Fruit fly (Drosophila melanogaster) whole organism, adult: Measurements from ENCODE around the gene CG13068.

Experiments
- CG12768 ChIP-seq: fragments of 200-800 bp; sonication (Bioruptor generic); optimal IDR thresholded peaks from 2 replicates; lab custom pipeline; 2017; ENCODE audit warnings: missing biosample characterization, missing genetic modification characterization, mild to moderate bottlenecking, moderate library complexity, missing genetic modification reagents
- CG14711 ChIP-seq: fragments of 200-800 bp; sonication (Bioruptor generic); optimal IDR thresholded peaks from 2 replicates; lab custom pipeline; 2018; ENCODE audit warnings: missing biosample characterization, mild to moderate bottlenecking, missing genetic modification characterization, moderate library complexity
- CG5204 ChIP-seq: fragments of 200-800 bp; sonication (Bioruptor generic); optimal IDR thresholded peaks from 2 replicates; lab custom pipeline; 2016; ENCODE audit warnings: missing biosample characterization, missing genetic modification characterization
- CG7045 ChIP-seq: fragments of 200-800 bp; sonication (Bioruptor generic); optimal IDR thresholded peaks from 2 replicates; lab custom pipeline; 2017; ENCODE audit warnings: missing biosample characterization, mild to moderate bottlenecking, missing genetic modification characterization
- CG7101 ChIP-seq: fragments of 200-800 bp; sonication (Bioruptor generic); optimal IDR thresholded peaks from 2 replicates; lab custom pipeline; 2018; ENCODE audit warnings: missing biosample characterization, mild to moderate bottlenecking, missing genetic modification characterization, moderate library complexity
- Crg-1 ChIP-seq: fragments of 200-800 bp; sonication (Bioruptor generic); optimal IDR thresholded peaks from 2 replicates; lab custom pipeline; 2016; ENCODE audit warnings: missing biosample characterization, missing genetic modification characterization
- Mnt ChIP-seq: fragments of 200-800 bp; sonication (Bioruptor generic); optimal IDR thresholded peaks from 2 replicates; lab custom pipeline; 2016; ENCODE audit warnings: missing biosample characterization, mild to moderate bottlenecking, missing genetic modification characterization
- cic ChIP-seq: fragments of 200-800 bp; sonication (Bioruptor generic); optimal IDR thresholded peaks from 2 replicates; lab custom pipeline; 2017; ENCODE audit warnings: missing biosample characterization, mild to moderate bottlenecking, missing genetic modification characterization, moderate library complexity

DNA sequence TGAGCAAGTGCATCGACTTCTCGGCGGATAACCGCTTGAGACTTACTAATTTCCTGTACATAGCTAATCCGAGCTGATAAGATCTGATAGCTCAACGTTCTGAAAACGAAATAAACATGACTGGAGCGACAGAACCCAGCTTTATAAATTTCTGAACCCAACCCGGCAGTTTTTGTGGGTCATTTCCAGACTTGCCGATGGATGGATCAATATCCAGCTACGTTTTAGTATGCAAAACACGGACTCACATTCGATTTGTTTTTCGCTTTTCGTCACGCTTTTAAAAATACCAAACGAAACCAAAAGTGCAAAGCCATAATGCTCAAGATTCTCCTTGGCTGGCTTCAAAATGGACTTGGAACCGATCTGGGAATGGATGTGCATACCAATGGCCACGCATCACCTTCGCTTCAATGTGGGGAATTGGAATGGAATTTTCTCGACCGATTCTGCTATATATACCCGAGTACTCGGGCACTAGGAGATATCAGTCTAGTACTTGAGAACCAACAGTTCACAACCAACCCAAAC is 1.7 kb downstream of the CG13068 start, which contains the start of the genes CG34248 and CG13067:
- TF ChIP-seq CG7101 (tag; lab: Kevin White, UChicago) (no peak), CG14711 (tag; lab: Kevin White, UChicago) (no peak), CG12768 (GFP tag; lab: Kevin White, UChicago) (no peak), Mnt (no peak), cic (no peak), Crg-1 (GFP tag; lab: Kevin White, UChicago) (no peak), CG7045 (GFP tag; lab: Kevin White, UChicago) (no peak), CG5204 (GFP tag; lab: Kevin White, UChicago) (no peak)
